Fruit fly (Drosophila melanogaster) whole organism, prepupa: ENCODE data around the gene CG34451.

Experiments used
- CG16779 ChIP-seq: fragments of 200-800 bp; sonication (Bioruptor generic); optimal IDR thresholded peaks from 3 replicates; lab custom pipeline; 2017; ENCODE audit warnings: missing biosample characterization, mild to moderate bottlenecking, missing genetic modification characterization
- CG32006 ChIP-seq: fragments of 200-800 bp; sonication (Bioruptor generic); optimal IDR thresholded peaks from 3 replicates; lab custom pipeline; 2017; ENCODE audit warnings: missing biosample characterization, mild to moderate bottlenecking, missing genetic modification characterization
- CG4318 ChIP-seq: fragments of 200-800 bp; sonication (Bioruptor generic); optimal IDR thresholded peaks from 3 replicates; lab custom pipeline; 2017; ENCODE audit warnings: missing biosample characterization, mild to moderate bottlenecking, missing genetic modification characterization
- CG6276 ChIP-seq: fragments of 200-800 bp; sonication (Bioruptor generic); optimal IDR thresholded peaks from 2 replicates; lab custom pipeline; 2017; ENCODE audit warnings: missing biosample characterization, mild to moderate bottlenecking, missing genetic modification characterization
- CG8319 ChIP-seq: fragments of 200-800 bp; sonication (Bioruptor generic); optimal IDR thresholded peaks from 3 replicates; lab custom pipeline; 2016; ENCODE audit warnings: missing biosample characterization, missing genetic modification characterization
- Eip78C ChIP-seq: fragments of 200-800 bp; sonication (Bioruptor generic); peaks from one replicate; lab custom pipeline; 2016; ENCODE audit warnings: missing biosample characterization, missing genetic modification characterization
- achi ChIP-seq: fragments of 200-800 bp; sonication (Bioruptor generic); optimal IDR thresholded peaks from 3 replicates; lab custom pipeline; 2016; ENCODE audit warnings: missing biosample characterization, missing genetic modification characterization
- acj6 ChIP-seq: fragments of 200-800 bp; sonication (Bioruptor generic); optimal IDR thresholded peaks from 3 replicates; lab custom pipeline; 2016; ENCODE audit warnings: missing biosample characterization, missing genetic modification characterization
- dsx ChIP-seq: fragments of 200-800 bp; optimal IDR thresholded peaks from 3 replicates; lab custom pipeline; 2019; ENCODE audit warnings: missing biosample characterization, mild to moderate bottlenecking, missing genetic modification characterization, moderate library complexity; ENCODE audit not compliant: poor library complexity, severe bottlenecking
- fkh ChIP-seq: fragments of 200-800 bp; sonication (Bioruptor generic); optimal IDR thresholded peaks from 3 replicates; lab custom pipeline; 2017; ENCODE audit warnings: missing biosample characterization, mild to moderate bottlenecking, missing genetic modification characterization, moderate library complexity

- TF ChIP-seq CG4318: no peak
- no peak for TF ChIP-seq CG6276 (GFP tag; lab: Kevin White, UChicago)
- no peak for TF ChIP-seq fkh
- TF ChIP-seq acj6: no peak
- no peak for TF ChIP-seq dsx (GFP tag; lab: Kevin White, UChicago)
- TF ChIP-seq CG32006 (GFP tag; lab: Kevin White, UChicago): no peak
- no peak for TF ChIP-seq achi (GFP tag; lab: Kevin White, UChicago)
- no peak for TF ChIP-seq Eip78C (GFP tag; lab: Kevin White, UChicago)
- no peak for TF ChIP-seq CG16779 (tag; lab: Kevin White, UChicago)
- no peak for TF ChIP-seq CG8319 (GFP tag; lab: Kevin White, UChicago)
Measured at dm6 chr3L:15702191-15702590, 10.3 kb upstream of the CG34451 start.
